Fruit fly (Drosophila melanogaster): ENCODE results near the gene if.

if gene

dm6 chrX:16746824-16747223, 36.4 kb downstream of the if start (continued):
- TF ChIP-seq CG32767 (GFP tag; IDR thresholded peaks at IDR 0.05) = no peak
- no peak for TF ChIP-seq CG18764 (GFP tag; optimal IDR thresholded peaks at IDR 0.05)
- peak; percentile 11 for TF ChIP-seq Sox100B (GFP tag; optimal IDR thresholded peaks at IDR 0.05)
- TF ChIP-seq CG4854 (GFP tag; optimal IDR thresholded peaks at IDR 0.05) = no peak
- no peak for TF ChIP-seq Tbp (GFP tag; optimal IDR thresholded peaks at IDR 0.05)
- no peak for TF ChIP-seq CG13287 (GFP tag; IDR thresholded peaks at IDR 0.05; ENCODE audit: partially characterized antibody)
- TF ChIP-seq Dp (GFP tag; optimal IDR thresholded peaks at IDR 0.05) = no peak
- no peak for TF ChIP-seq caup (GFP tag; optimal IDR thresholded peaks at IDR 0.05; ENCODE audit: severe bottlenecking)
- TF ChIP-seq sqz (GFP tag; optimal IDR thresholded peaks at IDR 0.05) = no peak
- TF ChIP-seq CG32532 (GFP tag; IDR thresholded peaks at IDR 0.05) = peak; percentile 26; the same call in 1 of the 2 replicates
- TF ChIP-seq Deaf1 (tag; optimal IDR thresholded peaks at IDR 0.05) = no peak
- TF ChIP-seq ham (GFP tag; IDR thresholded peaks at IDR 0.05) = no peak
- TF ChIP-seq chm (GFP tag; IDR thresholded peaks at IDR 0.05) = 0 out of 2 replicates have a peak, but pooled peaks have one; percentile 14
- no peak for TF ChIP-seq ind (GFP tag; optimal IDR thresholded peaks at IDR 0.05)
- no peak for TF ChIP-seq lov (optimal IDR thresholded peaks at IDR 0.05)
- TF ChIP-seq lov (GFP tag; IDR thresholded peaks at IDR 0.05) = 0 out of 3 replicates have a peak, but pooled peaks have one; percentile 42
- TF ChIP-seq dpn (GFP tag; optimal IDR thresholded peaks at IDR 0.05) = no peak
- no peak for TF ChIP-seq CG12236 (GFP tag; optimal IDR thresholded peaks at IDR 0.05)
- TF ChIP-seq aop (GFP tag; IDR thresholded peaks at IDR 0.05) = no peak
- no peak for TF ChIP-seq hkb (optimal IDR thresholded peaks at IDR 0.05)
- TF ChIP-seq hkb (GFP tag; IDR thresholded peaks at IDR 0.05) = 0 out of 2 replicates have a peak, but pooled peaks have one; percentile 25
- TF ChIP-seq ci (GFP tag; IDR thresholded peaks at IDR 0.05) = peak; percentile 64; the same call in 1 of the 3 replicates
- TF ChIP-seq CG17359 (tag; optimal IDR thresholded peaks at IDR 0.05) = peak; percentile 11
- TF ChIP-seq Ptx1 (GFP tag; IDR thresholded peaks at IDR 0.05) = no peak
- no peak for TF ChIP-seq CG15269 (tag; optimal IDR thresholded peaks at IDR 0.05)
- no peak for TF ChIP-seq Doc2 (GFP tag; IDR thresholded peaks at IDR 0.05)
- no peak for TF ChIP-seq wor (GFP tag; IDR thresholded peaks at IDR 0.05)
- peak; percentile 34 for TF ChIP-seq CG4424 (GFP tag; optimal IDR thresholded peaks at IDR 0.05)
- TF ChIP-seq oc (tag; optimal IDR thresholded peaks at IDR 0.05) = no peak
- peak; percentile 0 for TF ChIP-seq ATbp (GFP tag; optimal IDR thresholded peaks at IDR 0.05)
- TF ChIP-seq CG4707 (GFP tag; optimal IDR thresholded peaks at IDR 0.05) = no peak
- TF ChIP-seq fru (optimal IDR thresholded peaks at IDR 0.05) = no peak
- no peak for TF ChIP-seq Dip3 (GFP tag; optimal IDR thresholded peaks at IDR 0.05)
- TF ChIP-seq gt (GFP tag; IDR thresholded peaks at IDR 0.05) = no peak
- peak; percentile 34 for TF ChIP-seq CG6254 (GFP tag; optimal IDR thresholded peaks at IDR 0.05)
- TF ChIP-seq CG14965 (GFP tag; optimal IDR thresholded peaks at IDR 0.05; ENCODE audit: borderline replicate concordance) = peak; percentile 93
- TF ChIP-seq CG2199 (GFP tag; IDR thresholded peaks at IDR 0.05) = peak; percentile 92
- TF ChIP-seq CG17912 (GFP tag; optimal IDR thresholded peaks at IDR 0.05) = no peak
- no peak for TF ChIP-seq CG10654 (GFP tag; optimal IDR thresholded peaks at IDR 0.05)
- TF ChIP-seq CG8089 (GFP tag; optimal IDR thresholded peaks at IDR 0.05) = no peak
- no peak for TF ChIP-seq CG15073 (GFP tag; optimal IDR thresholded peaks at IDR 0.05)
- no peak for TF ChIP-seq CG16779 (GFP tag; IDR thresholded peaks at IDR 0.05)
- no peak for TF ChIP-seq CG13894 (tag; optimal IDR thresholded peaks at IDR 0.05)
- TF ChIP-seq lmd (GFP tag; IDR thresholded peaks at IDR 0.05) = no peak
- TF ChIP-seq Neu2 (GFP tag; optimal IDR thresholded peaks at IDR 0.05; ENCODE audit: borderline replicate concordance) = no peak
- TF ChIP-seq trem (tag; optimal IDR thresholded peaks at IDR 0.05) = peak; percentile 69
- TF ChIP-seq CG8290 (GFP tag; optimal IDR thresholded peaks at IDR 0.05) = peak; percentile 71
- TF ChIP-seq CG8290 (tag; optimal IDR thresholded peaks at IDR 0.05) = no peak
- TF ChIP-seq CTCF (GFP tag; optimal IDR thresholded peaks at IDR 0.05) = peak; percentile 90
- no peak for TF ChIP-seq seq (GFP tag; IDR thresholded peaks at IDR 0.05)
- no peak for TF ChIP-seq CG9876 (GFP tag; optimal IDR thresholded peaks at IDR 0.05)
- no peak for TF ChIP-seq CG11560 (tag; IDR thresholded peaks at IDR 0.05)
- no peak for TF ChIP-seq CG30020 (tag; optimal IDR thresholded peaks at IDR 0.05)
- TF ChIP-seq CG34422 (GFP tag; IDR thresholded peaks at IDR 0.05) = no peak
